Worm (Caenorhabditis elegans): Measurements from ENCODE around the gene T06C10.3.

The T06C10.3 gene

ce11 chrIV:7849235-7849634 is 21.3 kb upstream of the T06C10.3 start:
- no peak for TF ChIP-seq ceh-13 (GFP tag; optimal IDR thresholded peaks at IDR 0.05)
- TF ChIP-seq ceh-36 (tag; optimal IDR thresholded peaks at IDR 0.05) = no peak
- no peak for TF ChIP-seq ets-7 (tag; optimal IDR thresholded peaks at IDR 0.05)
- no peak for TF ChIP-seq tbx-11 (GFP tag; IDR thresholded peaks at IDR 0.05)
- TF ChIP-seq B0310.2 (tag; optimal IDR thresholded peaks at IDR 0.05) = peak; percentile 16
- TF ChIP-seq ama-1 (optimal IDR thresholded peaks at IDR 0.05) = no peak
- TF ChIP-seq flt-1 (GFP tag; IDR thresholded peaks at IDR 0.05) = no peak
- no peak for TF ChIP-seq F13C5.2 (tag; optimal IDR thresholded peaks at IDR 0.05)

ce11 chrIV:7850329-7850728 is 20.2 kb upstream of the T06C10.3 start:
- TF ChIP-seq tbx-37 (GFP tag; conservative IDR thresholded peaks at IDR 0.05) (no peak), B0310.2 (tag; optimal IDR thresholded peaks at IDR 0.05) (no peak), hmbx-1 (tag; optimal IDR thresholded peaks at IDR 0.05) (no peak), sea-1 (GFP tag; conservative IDR thresholded peaks at IDR 0.05) (no peak), tra-4 (tag; optimal IDR thresholded peaks at IDR 0.05) (no peak), scrt-1 (GFP tag; IDR thresholded peaks at IDR 0.05) (no peak), pes-1 (GFP tag; IDR thresholded peaks at IDR 0.05) (no peak), hnd-1 (tag; optimal IDR thresholded peaks at IDR 0.05) (no peak), hmg-4 (GFP tag; optimal IDR thresholded peaks at IDR 0.05) (no peak), tbx-11 (GFP tag; IDR thresholded peaks at IDR 0.05) (no peak), F13C5.2 (tag; optimal IDR thresholded peaks at IDR 0.05) (no peak), ama-1 (optimal IDR thresholded peaks at IDR 0.05) (no peak), ceh-36 (tag; optimal IDR thresholded peaks at IDR 0.05) (no peak), flt-1 (GFP tag; IDR thresholded peaks at IDR 0.05) (no peak), ceh-13 (GFP tag; optimal IDR thresholded peaks at IDR 0.05) (no peak), ets-7 (tag; optimal IDR thresholded peaks at IDR 0.05) (no peak), aly-1 (tag; optimal IDR thresholded peaks at IDR 0.05) (no peak)

- TF ChIP-seq tra-4 (tag; optimal IDR thresholded peaks at IDR 0.05) (no peak), tbx-37 (GFP tag; conservative IDR thresholded peaks at IDR 0.05) (no peak), pes-1 (GFP tag; IDR thresholded peaks at IDR 0.05) (no peak), tbx-11 (GFP tag; IDR thresholded peaks at IDR 0.05) (no peak), ets-7 (tag; optimal IDR thresholded peaks at IDR 0.05) (no peak), ama-1 (optimal IDR thresholded peaks at IDR 0.05) (no peak), hmbx-1 (tag; optimal IDR thresholded peaks at IDR 0.05) (no peak), hmg-4 (GFP tag; optimal IDR thresholded peaks at IDR 0.05) (no peak), ceh-13 (GFP tag; optimal IDR thresholded peaks at IDR 0.05) (no peak)
These were observed 19.3 kb upstream of the T06C10.3 start for ce11 chrIV:7851291-7851690.

ce11 chrIV:7868607-7869006 is 1.9 kb upstream of the T06C10.3 start, which contains the start of gene flp-10:
TSS of gene flp-10 (plus strand) at chrIV:7868907.
- TF ChIP-seq tra-4 (tag; optimal IDR thresholded peaks at IDR 0.05) (no peak), B0310.2 (tag; optimal IDR thresholded peaks at IDR 0.05) (no peak), ama-1 (optimal IDR thresholded peaks at IDR 0.05) (no peak), hmg-4 (GFP tag; optimal IDR thresholded peaks at IDR 0.05) (no peak), tbx-11 (GFP tag; IDR thresholded peaks at IDR 0.05) (no peak), hmbx-1 (tag; optimal IDR thresholded peaks at IDR 0.05) (no peak), F13C5.2 (tag; optimal IDR thresholded peaks at IDR 0.05) (no peak), pes-1 (GFP tag; IDR thresholded peaks at IDR 0.05) (no peak), ets-7 (tag; optimal IDR thresholded peaks at IDR 0.05) (no peak), scrt-1 (GFP tag; IDR thresholded peaks at IDR 0.05) (no peak), tbx-37 (GFP tag; conservative IDR thresholded peaks at IDR 0.05) (no peak), hnd-1 (tag; optimal IDR thresholded peaks at IDR 0.05) (no peak), ceh-13 (GFP tag; optimal IDR thresholded peaks at IDR 0.05) (no peak)

- TF ChIP-seq tbx-11 (GFP tag; IDR thresholded peaks at IDR 0.05) (no peak), hnd-1 (tag; optimal IDR thresholded peaks at IDR 0.05) (no peak), tbx-37 (GFP tag; conservative IDR thresholded peaks at IDR 0.05) (no peak), hmg-4 (GFP tag; optimal IDR thresholded peaks at IDR 0.05) (no peak), tra-4 (tag; optimal IDR thresholded peaks at IDR 0.05) (no peak), sea-1 (GFP tag; conservative IDR thresholded peaks at IDR 0.05) (no peak), ama-1 (optimal IDR thresholded peaks at IDR 0.05) (no peak), hmbx-1 (tag; optimal IDR thresholded peaks at IDR 0.05) (no peak), scrt-1 (GFP tag; IDR thresholded peaks at IDR 0.05) (no peak)
These were observed 6.7 kb downstream of the T06C10.3 start for ce11 chrIV:7877255-7877654.

ce11 chrIV:7877781-7878180 is 7.2 kb downstream of the T06C10.3 start, which contains the start of gene kin-26:
TSS of gene kin-26 (minus strand) at chrIV:7877881.
- TF ChIP-seq hmg-4 (GFP tag; optimal IDR thresholded peaks at IDR 0.05) (no peak), aly-1 (tag; optimal IDR thresholded peaks at IDR 0.05) (no peak)

ce11 chrIV:7879017-7879416 is 8.5 kb downstream of the T06C10.3 start, which contains the start of gene srt-73:
TSS of gene srt-73 (plus strand) at chrIV:7879317.
- TF ChIP-seq ceh-36 (tag; optimal IDR thresholded peaks at IDR 0.05) = no peak
- no peak for TF ChIP-seq ets-7 (tag; optimal IDR thresholded peaks at IDR 0.05)
- no peak for TF ChIP-seq hnd-1 (tag; optimal IDR thresholded peaks at IDR 0.05)
- no peak for TF ChIP-seq tra-4 (tag; optimal IDR thresholded peaks at IDR 0.05)
- no peak for TF ChIP-seq tbx-37 (GFP tag; conservative IDR thresholded peaks at IDR 0.05)
- no peak for TF ChIP-seq ceh-13 (GFP tag; optimal IDR thresholded peaks at IDR 0.05)
- no peak for TF ChIP-seq pes-1 (GFP tag; IDR thresholded peaks at IDR 0.05)
- no peak for TF ChIP-seq F13C5.2 (tag; optimal IDR thresholded peaks at IDR 0.05)
- no peak for TF ChIP-seq tbx-11 (GFP tag; IDR thresholded peaks at IDR 0.05)
- TF ChIP-seq B0310.2 (tag; optimal IDR thresholded peaks at IDR 0.05) = no peak
- no peak for TF ChIP-seq flt-1 (GFP tag; IDR thresholded peaks at IDR 0.05)
- no peak for TF ChIP-seq sea-1 (GFP tag; conservative IDR thresholded peaks at IDR 0.05)
- TF ChIP-seq hmg-4 (GFP tag; optimal IDR thresholded peaks at IDR 0.05) = no peak
- no peak for TF ChIP-seq scrt-1 (GFP tag; IDR thresholded peaks at IDR 0.05)
- TF ChIP-seq hmbx-1 (tag; optimal IDR thresholded peaks at IDR 0.05) = no peak
- TF ChIP-seq ama-1 (optimal IDR thresholded peaks at IDR 0.05) = no peak
- TF ChIP-seq aly-1 (tag; optimal IDR thresholded peaks at IDR 0.05) = no peak

- TF ChIP-seq tbx-11 (GFP tag; IDR thresholded peaks at IDR 0.05) (no peak), B0310.2 (tag; optimal IDR thresholded peaks at IDR 0.05) (no peak), tbx-37 (GFP tag; conservative IDR thresholded peaks at IDR 0.05) (no peak), ceh-13 (GFP tag; optimal IDR thresholded peaks at IDR 0.05) (no peak), hmg-4 (GFP tag; optimal IDR thresholded peaks at IDR 0.05) (no peak), hmbx-1 (tag; optimal IDR thresholded peaks at IDR 0.05) (no peak), scrt-1 (GFP tag; IDR thresholded peaks at IDR 0.05) (no peak), ama-1 (optimal IDR thresholded peaks at IDR 0.05) (no peak), ceh-36 (tag; optimal IDR thresholded peaks at IDR 0.05) (no peak), F13C5.2 (tag; optimal IDR thresholded peaks at IDR 0.05) (no peak), pes-1 (GFP tag; IDR thresholded peaks at IDR 0.05) (no peak), tra-4 (tag; optimal IDR thresholded peaks at IDR 0.05) (no peak), hnd-1 (tag; optimal IDR thresholded peaks at IDR 0.05) (no peak), flt-1 (GFP tag; IDR thresholded peaks at IDR 0.05) (no peak), aly-1 (tag; optimal IDR thresholded peaks at IDR 0.05) (no peak)
These were observed 10.6 kb downstream of the T06C10.3 start for ce11 chrIV:7881166-7881565.
